Fruit fly (Drosophila melanogaster) whole organism, embryonic: ENCODE measurements around the gene Trm7-32.

Experiments used
- Blimp-1 ChIP-seq: fragments of 200-800 bp; sonication (Bioruptor generic); optimal IDR thresholded peaks from 3 replicates; lab custom pipeline; 2018; ENCODE audit warnings: missing biosample characterization, missing genetic modification characterization, mild to moderate bottlenecking, moderate library complexity, missing genetic modification reagents
- BtbVII ChIP-seq: fragments of 200-800 bp; sonication (Bioruptor generic); optimal IDR thresholded peaks from 3 replicates; lab custom pipeline; 2017; ENCODE audit warnings: missing biosample characterization, mild to moderate bottlenecking, missing genetic modification characterization
- CG12071 ChIP-seq: fragments of 200-800 bp; sonication (Bioruptor generic); optimal IDR thresholded peaks from 3 replicates; lab custom pipeline; 2018; ENCODE audit warnings: missing biosample characterization, mild to moderate bottlenecking, missing genetic modification characterization
- CG13775 ChIP-seq: fragments of 200-800 bp; sonication (Bioruptor generic); optimal IDR thresholded peaks from 3 replicates; lab custom pipeline; 2017; ENCODE audit warnings: missing biosample characterization, mild to moderate bottlenecking, missing genetic modification characterization
- CG14014 ChIP-seq: fragments of 200-800 bp; sonication (Bioruptor generic); IDR thresholded peaks from 2 replicates; pipeline ENCODE4 v1.3.6; 2022; ENCODE audit warnings: missing biosample characterization, missing genetic modification characterization
- CG1602 ChIP-seq: fragments of 200-800 bp; sonication (Bioruptor generic); optimal IDR thresholded peaks from 3 replicates; lab custom pipeline; 2016; ENCODE audit warnings: missing biosample characterization, missing genetic modification characterization
- CG17359 ChIP-seq: fragments of 200-800 bp; sonication (Bioruptor generic); optimal IDR thresholded peaks from 3 replicates; lab custom pipeline; 2018; ENCODE audit warnings: missing biosample characterization, mild to moderate bottlenecking, missing genetic modification characterization, moderate library complexity
- CG18262 ChIP-seq: fragments of 200-800 bp; optimal IDR thresholded peaks from 3 replicates; lab custom pipeline; 2019; ENCODE audit warnings: missing biosample characterization, mild to moderate bottlenecking, missing genetic modification characterization, moderate library complexity
- CG18599 ChIP-seq: fragments of 200-800 bp; sonication (Bioruptor generic); optimal IDR thresholded peaks from 3 replicates; lab custom pipeline; 2017; ENCODE audit warnings: missing biosample characterization, missing genetic modification characterization, mild to moderate bottlenecking, moderate library complexity, missing genetic modification reagents
- CG30020 ChIP-seq: fragments of 200-800 bp; optimal IDR thresholded peaks from 2 replicates; lab custom pipeline; 2019; ENCODE audit warnings: missing biosample characterization, mild to moderate bottlenecking, missing genetic modification characterization, moderate library complexity
- CG34376 ChIP-seq: fragments of 200-800 bp; sonication (Bioruptor generic); optimal IDR thresholded peaks from 2 replicates; lab custom pipeline; 2018; ENCODE audit warnings: missing biosample characterization, mild to moderate bottlenecking, missing genetic modification characterization
- CG3726 ChIP-seq: fragments of 200-800 bp; sonication (Bioruptor generic); IDR thresholded peaks from 3 replicates; pipeline ENCODE4, ENCODE4 v1.3.6; 2022; ENCODE audit warnings: missing biosample characterization, missing genetic modification characterization
- CG3838 ChIP-seq: fragments of 200-800 bp; sonication (Bioruptor generic); optimal IDR thresholded peaks from 3 replicates; lab custom pipeline; 2016; ENCODE audit warnings: missing biosample characterization, missing genetic modification characterization
- CG4424 ChIP-seq: fragments of 200-800 bp; sonication (Bioruptor generic); optimal IDR thresholded peaks from 3 replicates; lab custom pipeline; 2016; ENCODE audit warnings: missing biosample characterization, missing genetic modification characterization
- CG6175 ChIP-seq: fragments of 200-800 bp; sonication (Bioruptor generic); IDR thresholded peaks from 3 replicates; pipeline ENCODE4 v1.3.6; 2022; ENCODE audit warnings: missing biosample characterization, missing genetic modification characterization
- CG6654 ChIP-seq: fragments of 200-800 bp; sonication (Bioruptor generic); optimal IDR thresholded peaks from 2 replicates; lab custom pipeline; 2017; ENCODE audit warnings: missing biosample characterization, mild to moderate bottlenecking, missing genetic modification characterization
- CG7839 ChIP-seq: fragments of 200-800 bp; sonication (Bioruptor generic); optimal IDR thresholded peaks from 3 replicates; lab custom pipeline; 2018; ENCODE audit warnings: missing biosample characterization, mild to moderate bottlenecking, missing genetic modification characterization, moderate library complexity
- CG8290 ChIP-seq, 3 experiments: fragments of 200-800 bp; sonication (Bioruptor generic); optimal IDR thresholded peaks; 2 replicates each; lab custom pipeline; 2016 to 2019; ENCODE audit warnings: missing biosample characterization in 3 of 3, missing genetic modification characterization in 3 of 3, mild to moderate bottlenecking in 2 of 3, moderate library complexity in 1 of 3
- E2f2 ChIP-seq: fragments of 200-800 bp; sonication (Bioruptor generic); IDR thresholded peaks from 2 replicates; pipeline ENCODE4 v1.3.6; 2022; ENCODE audit warnings: missing biosample characterization, missing genetic modification characterization
- Ets65A ChIP-seq: fragments of 200-800 bp; sonication (Bioruptor generic); peaks from one replicate; lab custom pipeline; 2016; ENCODE audit warnings: missing biosample characterization, missing genetic modification characterization
- HLH54F ChIP-seq: fragments of 200-800 bp; sonication (Bioruptor generic); optimal IDR thresholded peaks from 3 replicates; lab custom pipeline; 2016; ENCODE audit warnings: missing biosample characterization, missing genetic modification characterization
- Hsf ChIP-seq: fragments of 200-800 bp; sonication (Bioruptor generic); optimal IDR thresholded peaks from 3 replicates; lab custom pipeline; 2016; ENCODE audit warnings: missing biosample characterization, missing genetic modification characterization
- MBD-R2 ChIP-seq: fragments of 200-800 bp; sonication (Bioruptor generic); IDR thresholded peaks from 2 replicates; pipeline ENCODE4 v1.3.6; 2022; ENCODE audit warnings: missing biosample characterization, missing genetic modification characterization
- MTF-1 ChIP-seq: fragments of 200-800 bp; sonication (Bioruptor generic); optimal IDR thresholded peaks from 2 replicates; lab custom pipeline; 2018; ENCODE audit warnings: missing biosample characterization, mild to moderate bottlenecking, missing genetic modification characterization, borderline replicate concordance
- NFAT ChIP-seq: fragments of 200-800 bp; sonication (Bioruptor generic); IDR thresholded peaks from 2 replicates; pipeline ENCODE4 v1.3.6; 2022; ENCODE audit warnings: missing biosample characterization, missing genetic modification characterization
- Nf-YC ChIP-seq: fragments of 200-800 bp; optimal IDR thresholded peaks from 3 replicates; lab custom pipeline; 2019; ENCODE audit warnings: missing biosample characterization, mild to moderate bottlenecking, missing genetic modification characterization, moderate library complexity
- Tbp ChIP-seq: fragments of >200 bp; optimal IDR thresholded peaks from 2 replicates; lab custom pipeline; 2018; ENCODE audit warnings: missing biosample characterization, missing genetic modification characterization
- ase ChIP-seq: fragments of 200-800 bp; sonication (Bioruptor generic); IDR thresholded peaks from 3 replicates; pipeline ENCODE4 v1.3.6; 2022; ENCODE audit warnings: missing biosample characterization, missing genetic modification characterization
- cato ChIP-seq: fragments of 200-800 bp; sonication (Bioruptor generic); optimal IDR thresholded peaks from 2 replicates; lab custom pipeline; 2016; ENCODE audit warnings: missing biosample characterization, missing genetic modification characterization, borderline replicate concordance
- crp ChIP-seq, 2 experiments: fragments of 200-800 bp; sonication (Bioruptor generic); optimal IDR thresholded peaks; 2 replicates in 1 of 2; 3 replicates in 1 of 2; lab custom pipeline; 2017; ENCODE audit warnings: missing biosample characterization in 2 of 2, missing genetic modification characterization in 2 of 2, mild to moderate bottlenecking in 1 of 2, moderate library complexity in 1 of 2
- cwo ChIP-seq: fragments of 200-800 bp; sonication (Bioruptor generic); optimal IDR thresholded peaks from 3 replicates; lab custom pipeline; 2017; ENCODE audit warnings: missing biosample characterization, missing genetic modification characterization, mild to moderate bottlenecking, moderate library complexity, missing genetic modification reagents
- danr ChIP-seq: fragments of 200-800 bp; sonication (Bioruptor generic); IDR thresholded peaks from 2 replicates; pipeline ENCODE4 v1.3.6; 2022; ENCODE audit warnings: missing biosample characterization, missing genetic modification characterization
- dmrt99B ChIP-seq: fragments of 200-800 bp; sonication (Bioruptor generic); optimal IDR thresholded peaks from 2 replicates; lab custom pipeline; 2018; ENCODE audit warnings: missing biosample characterization, mild to moderate bottlenecking, missing genetic modification characterization, moderate library complexity
- dpn ChIP-seq, 2 experiments: fragments of 200-800 bp; sonication (Bioruptor generic); optimal IDR thresholded peaks; 3 replicates each; lab custom pipeline; 2016; ENCODE audit warnings: missing biosample characterization in 2 of 2, missing genetic modification characterization in 2 of 2
- gro ChIP-seq: fragments of 200-800 bp; sonication (Bioruptor generic); optimal IDR thresholded peaks from 2 replicates; lab custom pipeline; 2016; ENCODE audit warnings: missing biosample characterization, missing genetic modification characterization
- hkb ChIP-seq, 2 experiments: fragments of 200-800 bp in 1 of 2; fragments of >200 bp in 1 of 2; sonication (Bioruptor generic) in 1 of 2; IDR thresholded peaks in 1 of 2; optimal IDR thresholded peaks in 1 of 2; 2 replicates each; pipeline versions ENCODE4 v1.3.6 to Lab custom; 2017 to 2022; ENCODE audit warnings: missing biosample characterization in 1 of 2, missing genetic modification characterization in 1 of 2
- jing ChIP-seq: fragments of 200-800 bp; sonication (Bioruptor generic); optimal IDR thresholded peaks from 2 replicates; lab custom pipeline; 2018; ENCODE audit warnings: missing biosample characterization, mild to moderate bottlenecking, missing genetic modification characterization
- jumu ChIP-seq: fragments of 200-800 bp; sonication (Bioruptor generic); optimal IDR thresholded peaks from 3 replicates; lab custom pipeline; 2016; ENCODE audit warnings: missing biosample characterization, missing genetic modification characterization
- lov ChIP-seq, 2 experiments: fragments of 200-800 bp in 1 of 2; fragments of >200 bp in 1 of 2; sonication (Bioruptor generic) in 1 of 2; IDR thresholded peaks in 1 of 2; optimal IDR thresholded peaks in 1 of 2; 2 replicates in 1 of 2; 3 replicates in 1 of 2; pipeline versions ENCODE4 v1.3.6 to Lab custom; 2017 to 2022; ENCODE audit warnings: missing biosample characterization in 1 of 2, missing genetic modification characterization in 1 of 2
- p53 ChIP-seq: fragments of 200-800 bp; sonication (Bioruptor generic); optimal IDR thresholded peaks from 2 replicates; lab custom pipeline; 2016; ENCODE audit warnings: missing biosample characterization, missing genetic modification characterization
- phol ChIP-seq: fragments of 200-800 bp; sonication (Bioruptor generic); optimal IDR thresholded peaks from 3 replicates; lab custom pipeline; 2018; ENCODE audit warnings: missing biosample characterization, mild to moderate bottlenecking, missing genetic modification characterization, moderate library complexity
- prd ChIP-seq, 3 experiments: fragments of >200 bp in 2 of 3; fragments of 200-800 bp in 1 of 3; sonication (Bioruptor generic) in 1 of 3; optimal IDR thresholded peaks in 2 of 3; IDR thresholded peaks in 1 of 3; 2 replicates in 2 of 3; 3 replicates in 1 of 3; pipeline versions ENCODE4 v1.3.6 to Lab custom; 2017 to 2022; ENCODE audit warnings: missing biosample characterization in 1 of 3, missing genetic modification characterization in 1 of 3
- salm ChIP-seq: fragments of 200-800 bp; sonication (Bioruptor generic); optimal IDR thresholded peaks from 2 replicates; lab custom pipeline; 2018; ENCODE audit warnings: missing biosample characterization, mild to moderate bottlenecking, missing genetic modification characterization
- sc ChIP-seq, 3 experiments: fragments of >200 bp in 2 of 3; fragments of 200-800 bp in 1 of 3; sonication (Bioruptor generic) in 1 of 3; optimal IDR thresholded peaks; 2 replicates in 2 of 3; 3 replicates in 1 of 3; lab custom pipeline; 2017; ENCODE audit warnings: mild to moderate bottlenecking in 1 of 3, missing biosample characterization in 1 of 3, missing genetic modification characterization in 1 of 3, missing genetic modification reagents in 1 of 3
- sima ChIP-seq: fragments of 200-800 bp; sonication (Bioruptor generic); optimal IDR thresholded peaks from 2 replicates; lab custom pipeline; 2016; ENCODE audit warnings: missing biosample characterization, missing genetic modification characterization
- trem ChIP-seq: fragments of 200-800 bp; optimal IDR thresholded peaks from 3 replicates; lab custom pipeline; 2019; ENCODE audit warnings: missing biosample characterization, mild to moderate bottlenecking, missing genetic modification characterization, moderate library complexity
- vfl ChIP-seq: fragments of 200-800 bp; sonication (Bioruptor generic); optimal IDR thresholded peaks from 2 replicates; lab custom pipeline; 2016; ENCODE audit warnings: missing biosample characterization, missing genetic modification characterization

The Trm7-32 gene

DNA sequence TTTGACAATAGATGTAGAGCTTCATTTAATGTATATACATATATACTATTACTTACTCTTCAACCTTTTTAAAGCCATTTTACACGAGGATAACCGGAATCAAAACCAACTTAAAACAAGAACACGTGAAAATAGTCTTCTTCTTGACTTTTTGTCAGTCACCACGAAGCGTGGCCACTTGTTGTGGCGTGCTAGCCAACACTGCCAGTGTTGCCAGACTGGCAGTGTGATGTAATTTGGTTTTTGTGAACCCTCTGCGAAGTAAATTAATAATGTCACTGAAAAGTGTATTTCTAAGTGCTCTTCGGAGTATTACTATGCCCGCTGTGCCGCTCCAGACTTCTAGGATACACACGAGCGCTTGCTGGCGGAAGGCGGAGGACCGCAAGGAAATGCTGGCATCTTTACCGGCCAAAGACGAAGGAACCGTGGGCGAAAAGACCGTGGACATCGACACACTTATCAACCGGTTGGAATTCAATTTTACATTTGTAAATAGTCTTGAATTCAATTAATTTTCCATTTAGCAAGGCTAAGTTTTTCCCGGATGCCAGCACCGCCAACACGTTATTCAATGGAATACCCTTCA lies 32.1 kb downstream of the Trm7-32 start, which contains the start of the genes Ns1 and mRpS11 (continued):
- TF ChIP-seq salm, result no peak
- no peak for TF ChIP-seq CG6654 (GFP tag; lab: Kevin White, UChicago)
- no peak for TF ChIP-seq MTF-1 (GFP tag; lab: Kevin White, UChicago)
- no peak for TF ChIP-seq Tbp (GFP tag; lab: Kevin White, UChicago)
- TF ChIP-seq CG8290 (GFP tag; optimal IDR thresholded peaks at IDR 0.05; lab: Kevin White, UChicago), result no peak
- TF ChIP-seq CG8290 (tag; optimal IDR thresholded peaks at IDR 0.05; lab: Kevin White, UChicago), result peak in 1 of 2 experiments; percentile 72
- TF ChIP-seq CG7839 (tag; lab: Kevin White, UChicago), result no peak
- peak; percentile 26 for TF ChIP-seq CG30020 (tag; lab: Kevin White, UChicago)
- TF ChIP-seq jumu (GFP tag; lab: Kevin White, UChicago), result peak; percentile 60
- peak in 1 of 2 experiments; percentile 40 for TF ChIP-seq crp (GFP tag; optimal IDR thresholded peaks at IDR 0.05; lab: Kevin White, UChicago)
- TF ChIP-seq gro (GFP tag; lab: Kevin White, UChicago), result peak; percentile 29
- TF ChIP-seq CG18599 (GFP tag; lab: Kevin White, UChicago), result no peak
- no peak for TF ChIP-seq sc (optimal IDR thresholded peaks at IDR 0.05; lab: Kevin White, UChicago)
- TF ChIP-seq sc (GFP tag; optimal IDR thresholded peaks at IDR 0.05; lab: Kevin White, UChicago), result no peak
- TF ChIP-seq CG14014 (GFP tag; lab: Robert Waterston, UW), result no peak
- TF ChIP-seq CG34376, result peak; percentile 47
- no peak for TF ChIP-seq hkb (optimal IDR thresholded peaks at IDR 0.05; lab: Kevin White, UChicago)
- peak; percentile 52; the same call in 1 of the 2 replicates for TF ChIP-seq hkb (GFP tag; IDR thresholded peaks at IDR 0.05; lab: Robert Waterston, UW)
- TF ChIP-seq CG12071 (GFP tag; lab: Kevin White, UChicago), result no peak
- TF ChIP-seq Blimp-1, result no peak
- peak; percentile 92 for TF ChIP-seq MBD-R2 (GFP tag; lab: Robert Waterston, UW)
- TF ChIP-seq CG6175 (GFP tag; lab: Robert Waterston, UW), result no peak
- TF ChIP-seq Nf-YC, result peak; percentile 24
- no peak for TF ChIP-seq p53 (GFP tag; lab: Kevin White, UChicago)
- TF ChIP-seq CG3726 (GFP tag; lab: Robert Waterston, UW), result no peak
- TF ChIP-seq HLH54F (GFP tag; lab: Kevin White, UChicago), result peak; percentile 15
- TF ChIP-seq NFAT, result peak; percentile 69; the same call in 1 of the 2 replicates
- TF ChIP-seq CG3838 (GFP tag; lab: Kevin White, UChicago), result no peak
- no peak for TF ChIP-seq danr (GFP tag; lab: Robert Waterston, UW)
- peak; percentile 64 for TF ChIP-seq trem (tag; lab: Kevin White, UChicago)
- TF ChIP-seq CG1602 (GFP tag; lab: Kevin White, UChicago), result peak; percentile 4
- TF ChIP-seq sima, result no peak
- no peak for TF ChIP-seq dmrt99B
- TF ChIP-seq BtbVII (GFP tag; lab: Kevin White, UChicago), result no peak
- peak; percentile 13 for TF ChIP-seq CG18262
- no peak for TF ChIP-seq ase (GFP tag; lab: Robert Waterston, UW)
- TF ChIP-seq Hsf, result peak; percentile 35
- TF ChIP-seq CG17359 (tag; lab: Kevin White, UChicago), result peak; percentile 2
- peak; percentile 85 for TF ChIP-seq cwo
- TF ChIP-seq jing (GFP tag; lab: Kevin White, UChicago), result no peak
- peak; percentile 37 for TF ChIP-seq CG4424 (GFP tag; lab: Kevin White, UChicago)
- TF ChIP-seq cato (GFP tag; lab: Kevin White, UChicago), result no peak
- peak; percentile 29 to 52 for TF ChIP-seq dpn (GFP tag; optimal IDR thresholded peaks at IDR 0.05; lab: Kevin White, UChicago)
- TF ChIP-seq phol, result peak; percentile 51
- TF ChIP-seq vfl, result peak; percentile 22
- TF ChIP-seq prd (optimal IDR thresholded peaks at IDR 0.05; lab: Kevin White, UChicago), result no peak
- peak; percentile 43; the same call in 1 of the 3 replicates for TF ChIP-seq prd (GFP tag; IDR thresholded peaks at IDR 0.05; lab: Robert Waterston, UW)
- TF ChIP-seq CG13775 (GFP tag; lab: Kevin White, UChicago), result peak; percentile 7
- TF ChIP-seq Ets65A (GFP tag; lab: Kevin White, UChicago), result peak; percentile 94
- no peak for TF ChIP-seq lov (optimal IDR thresholded peaks at IDR 0.05; lab: Kevin White, UChicago)
- TF ChIP-seq lov (GFP tag; IDR thresholded peaks at IDR 0.05; lab: Robert Waterston, UW), result 0 out of 3 replicates have a peak, but pooled peaks have one; percentile 8
- TF ChIP-seq E2f2 (GFP tag; lab: Robert Waterston, UW), result 0 out of 2 replicates have a peak, but pooled peaks have one; percentile 38
